Worm (Caenorhabditis elegans) whole organism, L1 larva: Measurements from ENCODE around the gene let-92.

ENCODE experiments used
- C16A3.4 ChIP-seq: fragments of 150-350 bp; optimal IDR thresholded peaks from 2 replicates; lab custom pipeline; 2014; ENCODE audit warnings: missing biosample characterization, missing genetic modification characterization
- F16B12.6 ChIP-seq: fragments of 150-350 bp; optimal IDR thresholded peaks from 2 replicates; lab custom pipeline; 2014; ENCODE audit warnings: missing biosample characterization, missing genetic modification characterization
- Y116A8C.19 ChIP-seq: sonication (generic microtip); optimal IDR thresholded peaks from 2 replicates; lab custom pipeline; 2016; ENCODE audit warnings: missing compliant biosample characterization, missing genetic modification characterization, borderline replicate concordance
- ama-1 ChIP-seq: fragments of 150-350 bp; optimal IDR thresholded peaks from 2 replicates; lab custom pipeline; 2014
- ceh-63 ChIP-seq: fragments of 200-800 bp; sonication (Bioruptor generic); optimal IDR thresholded peaks from 2 replicates; lab custom pipeline; 2018; ENCODE audit warnings: mild to moderate bottlenecking, missing genetic modification characterization, missing compliant biosample characterization
- ceh-82 ChIP-seq, 3 experiments: fragments of 150-350 bp in 1 of 3; sonication (generic microtip) in 2 of 3; optimal IDR thresholded peaks; 2 replicates each; lab custom pipeline; 2014 to 2017; ENCODE audit warnings: missing biosample characterization in 3 of 3, missing genetic modification characterization in 3 of 3
- ceh-88 ChIP-seq: fragments of 200-800 bp; sonication (Bioruptor generic); IDR thresholded peaks from 2 replicates; pipeline ENCODE4 v1.3.6; 2022; ENCODE audit warnings: missing genetic modification characterization, missing compliant biosample characterization
- ceh-90 ChIP-seq: sonication (generic microtip); optimal IDR thresholded peaks from 2 replicates; lab custom pipeline; 2016; ENCODE audit warnings: missing genetic modification characterization, missing compliant biosample characterization
- dpl-1 ChIP-seq, 3 experiments: fragments of 150-350 bp in 2 of 3; sonication (generic microtip) in 1 of 3; optimal IDR thresholded peaks; 2 replicates each; lab custom pipeline; 2014 to 2017; ENCODE audit warnings: missing biosample characterization in 3 of 3, missing genetic modification characterization in 3 of 3, missing genetic modification reagents in 3 of 3
- dsc-1 ChIP-seq: sonication (generic microtip); optimal IDR thresholded peaks from 2 replicates; lab custom pipeline; 2016; ENCODE audit warnings: mild to moderate bottlenecking, missing genetic modification characterization, missing compliant biosample characterization
- efl-1 ChIP-seq, 4 experiments: fragments of 150-350 bp; optimal IDR thresholded peaks in 3 of 4; peaks in 1 of 4; 1 replicate in 1 of 4; 2 replicates in 3 of 4; lab custom pipeline; 2014; ENCODE audit warnings: missing biosample characterization in 2 of 4, missing genetic modification characterization in 2 of 4, missing genetic modification reagents in 2 of 4
- egl-13 ChIP-seq: sonication (generic microtip); optimal IDR thresholded peaks from 2 replicates; lab custom pipeline; 2016; ENCODE audit warnings: missing genotype, missing genetic modification reagents, missing genetic modification characterization, missing compliant biosample characterization
- egl-27 ChIP-seq, 2 experiments: fragments of 150-350 bp in 1 of 2; sonication (generic microtip); optimal IDR thresholded peaks; 3 replicates each; lab custom pipeline; 2017 to 2018; ENCODE audit warnings: missing biosample characterization in 2 of 2, missing genetic modification characterization in 2 of 2, missing genetic modification reagents in 2 of 2
- fos-1 ChIP-seq: fragments of 150-350 bp; optimal IDR thresholded peaks from 2 replicates; lab custom pipeline; 2014; ENCODE audit warnings: missing biosample characterization, missing genetic modification characterization
- grh-1 ChIP-seq: fragments of 200-800 bp; sonication (Bioruptor generic); IDR thresholded peaks from 2 replicates; pipeline ENCODE4 v1.3.6; 2022; ENCODE audit warnings: missing genetic modification reagents, missing genetic modification characterization, missing compliant biosample characterization
- hpl-2 ChIP-seq: fragments of 150-350 bp; optimal IDR thresholded peaks from 2 replicates; lab custom pipeline; 2014; ENCODE audit warnings: missing biosample characterization, missing genetic modification reagents, missing genetic modification characterization
- irx-1 ChIP-seq: sonication (generic microtip); optimal IDR thresholded peaks from 2 replicates; lab custom pipeline; 2016; ENCODE audit warnings: missing genetic modification characterization, missing compliant biosample characterization
- isw-1 ChIP-seq: fragments of 200-800 bp; sonication (Bioruptor generic); IDR thresholded peaks from 2 replicates; pipeline ENCODE4 v1.3.6; 2022; ENCODE audit warnings: missing genetic modification characterization, missing compliant biosample characterization
- jun-1 ChIP-seq: fragments of 150-350 bp; optimal IDR thresholded peaks from 2 replicates; lab custom pipeline; 2014; ENCODE audit warnings: missing biosample characterization, missing genetic modification reagents, missing genetic modification characterization
- lin-14 ChIP-seq: fragments of 200-800 bp; sonication (Bioruptor generic); optimal IDR thresholded peaks from 2 replicates; lab custom pipeline; 2018; ENCODE audit warnings: mild to moderate bottlenecking, missing genetic modification characterization, moderate library complexity, missing compliant biosample characterization
- lin-15B ChIP-seq: fragments of 150-350 bp; sonication (generic microtip); optimal IDR thresholded peaks from 3 replicates; lab custom pipeline; 2014; ENCODE audit warnings: missing biosample characterization, missing genetic modification characterization
- lin-35 ChIP-seq, 2 experiments: fragments of 150-350 bp; optimal IDR thresholded peaks; 2 replicates each; lab custom pipeline; 2014; ENCODE audit warnings: missing biosample characterization in 2 of 2, missing genetic modification characterization in 2 of 2, missing genetic modification reagents in 2 of 2
- lir-3 ChIP-seq: sonication (generic microtip); optimal IDR thresholded peaks from 2 replicates; lab custom pipeline; 2016; ENCODE audit warnings: mild to moderate bottlenecking, missing genetic modification characterization, moderate library complexity, missing compliant biosample characterization; ENCODE audit not compliant: poor library complexity
- lsy-2 ChIP-seq, 2 experiments: fragments of 150-350 bp; optimal IDR thresholded peaks; 2 replicates each; lab custom pipeline; 2014; ENCODE audit warnings: missing biosample characterization in 2 of 2, missing genetic modification characterization in 2 of 2
- mef-2 ChIP-seq: fragments of 150-350 bp; optimal IDR thresholded peaks from 2 replicates; lab custom pipeline; 2014; ENCODE audit warnings: missing biosample characterization, missing genetic modification characterization
- mep-1 ChIP-seq: fragments of 150-350 bp; optimal IDR thresholded peaks from 2 replicates; lab custom pipeline; 2014; ENCODE audit warnings: missing biosample characterization, missing genetic modification characterization
- nhr-20 ChIP-seq: sonication (generic microtip); optimal IDR thresholded peaks from 2 replicates; lab custom pipeline; 2016; ENCODE audit warnings: mild to moderate bottlenecking, missing genetic modification characterization, missing compliant biosample characterization
- nhr-28 ChIP-seq: fragments of 150-350 bp; optimal IDR thresholded peaks from 2 replicates; lab custom pipeline; 2014; ENCODE audit warnings: missing biosample characterization, missing genetic modification characterization
- nhr-71 ChIP-seq: sonication (generic microtip); optimal IDR thresholded peaks from 2 replicates; lab custom pipeline; 2016; ENCODE audit warnings: mild to moderate bottlenecking, missing genetic modification characterization, moderate library complexity, missing compliant biosample characterization
- nhr-76 ChIP-seq: sonication (generic microtip); optimal IDR thresholded peaks from 2 replicates; lab custom pipeline; 2017; ENCODE audit warnings: missing biosample characterization, missing genetic modification characterization
- nhr-77 ChIP-seq: fragments of 150-350 bp; optimal IDR thresholded peaks from 2 replicates; lab custom pipeline; 2014; ENCODE audit warnings: missing biosample characterization, missing genetic modification characterization
- nhr-90 ChIP-seq: sonication (generic microtip); optimal IDR thresholded peaks from 2 replicates; lab custom pipeline; 2016; ENCODE audit warnings: mild to moderate bottlenecking, missing genetic modification characterization, missing compliant biosample characterization; ENCODE audit not compliant: poor library complexity
- pqm-1 ChIP-seq: sonication (generic microtip); optimal IDR thresholded peaks from 3 replicates; lab custom pipeline; 2017; ENCODE audit warnings: missing biosample characterization, missing genetic modification characterization
- rnt-1 ChIP-seq: sonication (generic microtip); optimal IDR thresholded peaks from 2 replicates; lab custom pipeline; 2016; ENCODE audit warnings: mild to moderate bottlenecking, missing genetic modification characterization, moderate library complexity, missing compliant biosample characterization
- skn-1 ChIP-seq: fragments of 150-350 bp; optimal IDR thresholded peaks from 2 replicates; lab custom pipeline; 2014; ENCODE audit warnings: missing biosample characterization, missing genetic modification characterization
- snpc-4 ChIP-seq: fragments of 150-350 bp; optimal IDR thresholded peaks from 2 replicates; lab custom pipeline; 2014; ENCODE audit warnings: missing biosample characterization, missing genetic modification characterization
- sup-37 ChIP-seq: fragments of 200-800 bp; sonication (Bioruptor generic); optimal IDR thresholded peaks from 2 replicates; lab custom pipeline; 2018; ENCODE audit warnings: mild to moderate bottlenecking, missing genetic modification characterization, missing compliant biosample characterization
- swsn-7 ChIP-seq: sonication (generic microtip); optimal IDR thresholded peaks from 2 replicates; lab custom pipeline; 2016; ENCODE audit warnings: missing genetic modification characterization, missing compliant biosample characterization
- tbx-2 ChIP-seq: sonication (generic microtip); optimal IDR thresholded peaks from 2 replicates; lab custom pipeline; 2016; ENCODE audit warnings: missing genetic modification characterization, missing compliant biosample characterization
- tlp-1 ChIP-seq: fragments of 150-350 bp; optimal IDR thresholded peaks from 2 replicates; lab custom pipeline; 2014; ENCODE audit warnings: missing biosample characterization, missing genetic modification characterization
- unc-130 ChIP-seq: fragments of 150-350 bp; optimal IDR thresholded peaks from 2 replicates; lab custom pipeline; 2017; ENCODE audit warnings: missing biosample characterization, missing genetic modification characterization, inconsistent platforms
- unc-86 ChIP-seq: sonication (generic microtip); optimal IDR thresholded peaks from 2 replicates; lab custom pipeline; 2016; ENCODE audit warnings: missing genetic modification characterization, missing compliant biosample characterization
- unc-98 ChIP-seq: fragments of 200-800 bp; sonication (Bioruptor generic); IDR thresholded peaks from 2 replicates; pipeline ENCODE4 v1.3.6; 2022; ENCODE audit warnings: missing genetic modification characterization, missing compliant biosample characterization
- vab-15 ChIP-seq: sonication (generic microtip); optimal IDR thresholded peaks from 2 replicates; lab custom pipeline; 2017; ENCODE audit warnings: missing genotype, mild to moderate bottlenecking, missing genetic modification characterization, missing compliant biosample characterization
- xbp-1 ChIP-seq: sonication (generic microtip); optimal IDR thresholded peaks from 2 replicates; lab custom pipeline; 2016; ENCODE audit warnings: missing genetic modification characterization, missing compliant biosample characterization
- ztf-11 ChIP-seq, 2 experiments: sonication (generic microtip); optimal IDR thresholded peaks; 2 replicates each; lab custom pipeline; 2016 to 2017; ENCODE audit warnings: missing genetic modification characterization in 2 of 2, missing biosample characterization in 1 of 2, missing compliant biosample characterization in 1 of 2

The let-92 gene

DNA sequence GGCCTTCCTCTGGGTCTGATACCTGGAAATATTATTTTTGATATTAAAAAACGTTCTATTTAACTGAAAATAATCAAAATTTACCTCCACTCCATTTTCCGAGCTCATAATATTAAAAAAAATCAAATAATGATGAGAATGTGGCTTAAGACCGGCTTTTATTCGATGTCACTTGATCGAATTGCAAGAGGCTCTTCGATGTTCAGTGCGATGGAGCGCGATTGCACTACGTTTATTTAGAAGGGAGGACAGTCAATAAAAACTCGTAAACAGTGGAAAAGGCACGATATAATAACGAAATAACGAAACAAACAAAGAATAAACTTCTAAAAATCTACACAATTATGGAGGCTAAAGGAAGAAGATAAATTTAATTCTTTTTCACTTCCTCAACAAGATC lies 3.5 kb upstream of the let-92 start, which contains the start of gene tag-30:
tag-30 (minus strand) TSS at position 383 of the 400 bp plus-strand sequence.
- TF ChIP-seq nhr-76 = no peak
- TF ChIP-seq swsn-7 = peak; percentile 35
- peak; percentile 31 for TF ChIP-seq nhr-77 (tag; lab: Kevin White, UChicago)
- TF ChIP-seq snpc-4 (tag; lab: Kevin White, UChicago) = no peak
- TF ChIP-seq grh-1 = no peak
- peak; percentile 54 for TF ChIP-seq ama-1 (lab: Kevin White, UChicago)
- no peak for TF ChIP-seq vab-15 (tag; lab: Kevin White, UChicago)
- no peak for TF ChIP-seq mef-2 (tag; lab: Kevin White, UChicago)
- TF ChIP-seq unc-130 = peak; percentile 32
- peak; percentile 67 for TF ChIP-seq nhr-71
- TF ChIP-seq xbp-1 = peak; percentile 43
- TF ChIP-seq nhr-90 = peak; percentile 31
- TF ChIP-seq lsy-2 (tag; optimal IDR thresholded peaks at IDR 0.05; lab: Kevin White, UChicago) = peak in 1 of 2 experiments; percentile 70
- no peak for TF ChIP-seq fos-1
- TF ChIP-seq efl-1 (optimal IDR thresholded peaks at IDR 0.05; lab: Kevin White, UChicago) = peak; percentile 54 to 61
- TF ChIP-seq efl-1 (GFP tag; optimal IDR thresholded peaks at IDR 0.05 in 1 of 2; lab: Kevin White, UChicago) = peak; percentile 57 to 87
- TF ChIP-seq ceh-82 (tag; optimal IDR thresholded peaks at IDR 0.05; lab: Kevin White, UChicago) = peak in 1 of 3 experiments; percentile 26
- TF ChIP-seq pqm-1 (tag; lab: Kevin White, UChicago) = no peak
- TF ChIP-seq dsc-1 (tag; lab: Kevin White, UChicago) = peak; percentile 35
- TF ChIP-seq irx-1 = peak; percentile 19
- peak; percentile 39 for TF ChIP-seq lin-15B
- peak; percentile 37 for TF ChIP-seq tbx-2 (tag; lab: Kevin White, UChicago)
- TF ChIP-seq dpl-1 (GFP tag; optimal IDR thresholded peaks at IDR 0.05; lab: Kevin White, UChicago) = peak; percentile 17 to 69 (median 49)
- no peak for TF ChIP-seq ceh-88 (GFP tag; lab: Robert Waterston, UW)
- TF ChIP-seq lin-14 (GFP tag; lab: Kevin White, UChicago) = peak; percentile 81
- peak; percentile 40 for TF ChIP-seq rnt-1
- peak; percentile 46 for TF ChIP-seq nhr-20 (tag; lab: Kevin White, UChicago)
- no peak for TF ChIP-seq egl-27 (tag; optimal IDR thresholded peaks at IDR 0.05; lab: Kevin White, UChicago)
- TF ChIP-seq lin-35 (GFP tag; optimal IDR thresholded peaks at IDR 0.05; lab: Kevin White, UChicago) = peak; percentile 53 to 77
- TF ChIP-seq F16B12.6 (tag; lab: Kevin White, UChicago) = peak; percentile 13
- TF ChIP-seq C16A3.4 = peak; percentile 67
- no peak for TF ChIP-seq hpl-2 (GFP tag; lab: Kevin White, UChicago)

DNA sequence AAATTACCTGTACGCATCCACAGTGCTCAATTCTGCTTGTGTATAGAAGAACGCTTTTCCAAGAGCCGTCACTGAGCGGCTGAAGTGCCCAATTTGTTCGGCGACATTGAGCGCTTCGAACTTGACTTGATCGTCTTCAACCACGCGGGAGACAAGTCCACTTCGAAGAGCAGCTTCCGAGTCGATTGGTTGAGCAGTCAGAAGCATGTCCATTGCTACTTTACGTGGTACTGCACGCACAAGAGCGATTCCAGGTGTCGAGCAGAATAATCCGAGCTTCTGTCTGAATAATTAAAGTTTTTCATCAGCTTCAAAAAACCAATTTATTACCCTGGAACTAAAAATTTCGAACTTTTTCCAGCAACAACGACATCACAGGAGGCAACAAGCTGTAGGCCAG lies 2.8 kb upstream of the let-92 start:
- no peak for TF ChIP-seq unc-98 (GFP tag; lab: Robert Waterston, UW)
- TF ChIP-seq ceh-82 (tag; optimal IDR thresholded peaks at IDR 0.05; lab: Kevin White, UChicago) = no peak
- TF ChIP-seq lsy-2 (tag; optimal IDR thresholded peaks at IDR 0.05; lab: Kevin White, UChicago) = no peak
- no peak for TF ChIP-seq nhr-76
- TF ChIP-seq F16B12.6 (tag; lab: Kevin White, UChicago) = no peak
- no peak for TF ChIP-seq mep-1 (tag; lab: Kevin White, UChicago)
- TF ChIP-seq dsc-1 (tag; lab: Kevin White, UChicago) = no peak
- no peak for TF ChIP-seq jun-1 (tag; lab: Kevin White, UChicago)
- TF ChIP-seq ceh-88 (GFP tag; lab: Robert Waterston, UW) = no peak
- no peak for TF ChIP-seq swsn-7
- TF ChIP-seq ztf-11 (tag; optimal IDR thresholded peaks at IDR 0.05; lab: Kevin White, UChicago) = no peak

DNA sequence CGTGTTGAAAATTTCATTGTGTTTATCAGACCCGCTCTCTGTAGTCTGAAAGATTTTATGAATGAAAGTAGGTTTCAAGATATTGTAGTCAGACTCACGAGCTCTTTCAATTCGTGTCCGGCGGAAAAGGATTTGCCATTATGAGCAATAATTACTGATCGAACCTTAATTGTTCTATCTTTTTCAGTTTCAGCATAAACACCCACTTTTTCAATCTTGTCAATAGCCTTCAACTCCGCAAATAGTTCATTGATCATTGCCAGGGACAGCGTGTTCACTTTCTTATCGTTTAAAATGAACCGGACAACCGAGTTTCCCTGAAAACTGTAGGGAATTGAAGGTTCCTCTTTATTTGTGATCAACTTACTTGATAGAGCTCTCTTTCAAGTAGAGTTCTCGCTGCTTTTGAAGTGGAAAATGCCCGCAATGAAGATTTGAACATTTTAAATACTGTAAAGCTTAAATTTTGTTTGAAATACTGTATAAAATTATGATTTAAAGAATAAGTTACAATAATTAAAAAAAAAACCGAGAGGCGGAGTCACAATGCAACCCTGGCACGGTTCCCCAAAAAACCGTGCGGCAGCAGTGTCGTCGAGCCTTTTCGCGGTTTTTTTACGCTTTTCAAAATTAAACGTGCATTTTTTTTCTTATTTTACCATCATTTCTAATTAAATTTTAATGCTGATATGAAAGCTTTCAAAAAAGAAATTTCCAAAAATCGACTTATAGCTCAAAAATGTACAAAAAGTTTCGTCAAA lies 2.2 kb upstream of the let-92 start, which contains the start of gene ech-2:
ech-2 (minus strand) TSS at position 452 of the 761 bp plus-strand sequence.
- TF ChIP-seq egl-13 (tag; lab: Kevin White, UChicago) = no peak
- TF ChIP-seq lin-15B = no peak
- no peak for TF ChIP-seq snpc-4 (tag; lab: Kevin White, UChicago)
- no peak for TF ChIP-seq fos-1
- no peak for TF ChIP-seq egl-27 (tag; optimal IDR thresholded peaks at IDR 0.05; lab: Kevin White, UChicago)
- no peak for TF ChIP-seq xbp-1
- TF ChIP-seq dpl-1 (GFP tag; optimal IDR thresholded peaks at IDR 0.05; lab: Kevin White, UChicago) = peak; percentile 27 to 46 (median 33)
- TF ChIP-seq grh-1 = no peak
- no peak for TF ChIP-seq Y116A8C.19
- no peak for TF ChIP-seq sup-37 (GFP tag; lab: Kevin White, UChicago)
- TF ChIP-seq unc-86 (tag; lab: Kevin White, UChicago) = no peak
- no peak for TF ChIP-seq dsc-1 (tag; lab: Kevin White, UChicago)
- TF ChIP-seq F16B12.6 (tag; lab: Kevin White, UChicago) = no peak
- no peak for TF ChIP-seq nhr-28 (tag; lab: Kevin White, UChicago)
- no peak for TF ChIP-seq vab-15 (tag; lab: Kevin White, UChicago)
- TF ChIP-seq jun-1 (tag; lab: Kevin White, UChicago) = no peak
- TF ChIP-seq tlp-1 (tag; lab: Kevin White, UChicago) = no peak
- TF ChIP-seq ztf-11 (tag; optimal IDR thresholded peaks at IDR 0.05; lab: Kevin White, UChicago) = no peak
- no peak for TF ChIP-seq ceh-63
- TF ChIP-seq skn-1 (tag; lab: Kevin White, UChicago) = no peak
- TF ChIP-seq lin-14 (GFP tag; lab: Kevin White, UChicago) = peak; percentile 1
- TF ChIP-seq pqm-1 (tag; lab: Kevin White, UChicago) = no peak
- TF ChIP-seq ceh-90 = peak; percentile 7
- TF ChIP-seq isw-1 (GFP tag; lab: Robert Waterston, UW) = no peak
- TF ChIP-seq lir-3 (tag; lab: Kevin White, UChicago) = no peak
